Worm (Caenorhabditis elegans) whole organism, mixed stage, embryonic: ENCODE data around the gene lpd-9.

Experiments
- nhr-28 ChIP-seq: fragments of 150-350 bp; optimal IDR thresholded peaks from 2 replicates; lab custom pipeline; 2014; ENCODE audit warnings: missing biosample characterization, missing genetic modification characterization
- nhr-76 ChIP-seq: sonication (generic microtip); optimal IDR thresholded peaks from 2 replicates; lab custom pipeline; 2017; ENCODE audit warnings: missing biosample characterization, missing genetic modification characterization

- TF ChIP-seq nhr-28 (tag; lab: Kevin White, UChicago) (no peak), nhr-76 (no peak)
Measured at ce11 chrV:10588694-10589093, 9.6 kb downstream of the lpd-9 start, which contains the start of gene srg-32.
